Fruit fly (Drosophila melanogaster): ENCODE measurements around the gene GATAe.

GATAe gene

DNA sequence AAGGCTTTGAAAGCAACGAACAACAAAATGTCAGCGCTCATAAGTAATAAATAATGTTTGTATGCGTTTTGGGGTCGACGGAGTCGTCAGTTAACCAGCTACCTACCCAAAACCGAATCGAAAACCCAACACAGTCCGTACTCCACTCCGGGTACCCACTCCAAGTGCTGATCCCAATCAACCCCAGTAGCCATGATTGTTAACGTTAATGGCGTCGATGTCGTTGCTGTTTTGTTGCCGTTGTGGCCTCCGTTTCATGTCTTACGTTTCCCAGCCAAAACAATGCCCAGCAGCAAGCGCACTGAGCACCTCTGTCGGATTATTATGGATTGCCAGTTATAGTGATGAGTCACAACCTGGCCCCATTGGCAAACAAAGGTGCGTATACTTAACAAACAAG is at the start of gene GATAe (continued):
- no peak for TF ChIP-seq chinmo (GFP tag; IDR thresholded peaks at IDR 0.05; ENCODE audit: partially characterized antibody)
- TF ChIP-seq Camta (GFP tag; optimal IDR thresholded peaks at IDR 0.05) = no peak
- TF ChIP-seq sug (tag; optimal IDR thresholded peaks at IDR 0.05) = no peak
- no peak for TF ChIP-seq CG3163 (GFP tag; optimal IDR thresholded peaks at IDR 0.05)
- peak; percentile 9 for TF ChIP-seq CG9437 (GFP tag; optimal IDR thresholded peaks at IDR 0.05)

DNA sequence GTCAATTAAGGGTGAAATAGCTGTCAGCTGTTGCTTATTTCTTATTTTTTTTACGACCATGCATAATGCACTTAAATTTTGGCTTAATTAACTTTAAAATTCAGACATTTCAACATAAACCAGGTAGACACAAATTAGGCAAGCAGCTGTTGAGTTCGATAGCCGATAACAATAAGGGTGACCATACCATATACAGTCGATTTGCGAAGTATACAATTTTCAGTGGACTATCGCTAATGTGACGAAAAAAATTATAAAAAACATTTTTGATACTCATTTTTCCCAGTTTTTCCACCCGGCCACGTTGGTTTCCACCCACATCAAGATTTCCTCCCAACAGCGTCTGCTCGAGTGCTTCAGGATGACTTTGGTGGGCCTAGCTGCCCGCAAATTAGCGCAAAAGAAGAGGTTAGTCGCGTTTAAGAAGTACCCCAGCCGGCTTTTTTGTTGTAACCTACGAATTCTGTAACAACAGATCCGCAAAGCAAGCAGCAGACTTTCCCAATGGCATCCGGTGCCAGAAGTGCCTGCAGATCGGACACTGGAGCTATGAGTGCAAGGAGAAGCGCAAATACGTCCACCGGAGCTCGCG is 45.1 kb upstream of the GATAe start, which contains the start of the genes CG4287 and CG5516:
TSS of gene CG4287 (minus strand) at position 178 of the 592 bp plus-strand sequence.
TSS of gene CG5516 (plus strand) at position 195 of the 592 bp plus-strand sequence.
- TF ChIP-seq HmgZ (tag; optimal IDR thresholded peaks at IDR 0.05) (peak; percentile 25), emc (GFP tag; optimal IDR thresholded peaks at IDR 0.05) (no peak), CG2889 (GFP tag; IDR thresholded peaks at IDR 0.05) (no peak), Dll (GFP tag; IDR thresholded peaks at IDR 0.05; ENCODE audit: partially characterized antibody) (peak; percentile 62), crc (GFP tag; optimal IDR thresholded peaks at IDR 0.05) (peak; percentile 6), sna (GFP tag; IDR thresholded peaks at IDR 0.05; ENCODE audit: partially characterized antibody) (0 out of 2 replicates have a peak, but pooled peaks have one; percentile 32), pb (GFP tag; optimal IDR thresholded peaks at IDR 0.05) (no peak), Dp (GFP tag; optimal IDR thresholded peaks at IDR 0.05) (peak; percentile 24), HLH54F (GFP tag; optimal IDR thresholded peaks at IDR 0.05) (peak; percentile 30), CG3995 (GFP tag; optimal IDR thresholded peaks at IDR 0.05) (peak; percentile 7), trem (tag; optimal IDR thresholded peaks at IDR 0.05) (peak; percentile 22), Sin3A (optimal IDR thresholded peaks at IDR 0.05) (peak; percentile 12), CG2120 (GFP tag; optimal IDR thresholded peaks at IDR 0.05) (peak; percentile 63), Jarid2 (GFP tag; optimal IDR thresholded peaks at IDR 0.05) (no peak), CG12942 (GFP tag; optimal IDR thresholded peaks at IDR 0.05) (peak; percentile 17), Hsf (GFP tag; optimal IDR thresholded peaks at IDR 0.05) (peak; percentile 7), YL-1 (GFP tag; optimal IDR thresholded peaks at IDR 0.05) (peak; percentile 55), CG13296 (GFP tag; optimal IDR thresholded peaks at IDR 0.05) (no peak), Ada2b (GFP tag; IDR thresholded peaks at IDR 0.05) (no peak), mam (GFP tag; optimal IDR thresholded peaks at IDR 0.05) (peak; percentile 51), NFAT (GFP tag; IDR thresholded peaks at IDR 0.05) (peak; percentile 54; the same call in 1 of the 2 replicates), psq (GFP tag; optimal IDR thresholded peaks at IDR 0.05) (no peak), CG8765 (GFP tag; IDR thresholded peaks at IDR 0.05) (no peak), lilli (GFP tag; optimal IDR thresholded peaks at IDR 0.05) (peak; percentile 53), Doc3 (GFP tag; IDR thresholded peaks at IDR 0.05; ENCODE audit: partially characterized antibody) (peak; percentile 57; the same call in 2 of the 3 replicates), Ets97D (GFP tag; optimal IDR thresholded peaks at IDR 0.05) (peak; percentile 1), CG18764 (GFP tag; optimal IDR thresholded peaks at IDR 0.05) (no peak), CG12155 (GFP tag; optimal IDR thresholded peaks at IDR 0.05) (peak; percentile 12), CG4617 (GFP tag; optimal IDR thresholded peaks at IDR 0.05; ENCODE audit: borderline replicate concordance) (peak; percentile 74), jing (GFP tag; optimal IDR thresholded peaks at IDR 0.05) (no peak), CG10267 (tag; optimal IDR thresholded peaks at IDR 0.05) (peak; percentile 11), CG2199 (GFP tag; IDR thresholded peaks at IDR 0.05) (no peak), BEAF-32 (GFP tag; optimal IDR thresholded peaks at IDR 0.05) (peak; percentile 56), CG1602 (GFP tag; optimal IDR thresholded peaks at IDR 0.05) (no peak), wdn (GFP tag; IDR thresholded peaks at IDR 0.05) (no peak), HmgD (GFP tag; optimal IDR thresholded peaks at IDR 0.05) (peak; percentile 38), sens (GFP tag) (peak; percentile 64), CG9727 (GFP tag; optimal IDR thresholded peaks at IDR 0.05) (no peak), wek (GFP tag; optimal IDR thresholded peaks at IDR 0.05) (peak; percentile 98), ranshi (GFP tag; IDR thresholded peaks at IDR 0.05) (peak; percentile 84; the same call in 1 of the 2 replicates), bowl (GFP tag; IDR thresholded peaks at IDR 0.05) (no peak), Vsx1 (GFP tag; optimal IDR thresholded peaks at IDR 0.05) (peak; percentile 52), CG11398 (GFP tag; optimal IDR thresholded peaks at IDR 0.05) (no peak), unc-4 (GFP tag; IDR thresholded peaks at IDR 0.05; ENCODE audit: partially characterized antibody) (peak; percentile 44; the same call in 1 of the 2 replicates), CG9437 (GFP tag; optimal IDR thresholded peaks at IDR 0.05) (no peak)

All from whole organism, embryonic.